Fruit fly (Drosophila melanogaster) whole organism: Measurements from ENCODE around the gene IntS11.

Source experiments
- CG8478 ChIP-seq: fragments of >200 bp; optimal IDR thresholded peaks from 2 replicates; lab custom pipeline; 2018; ENCODE audit warnings: inconsistent platforms
- EcR ChIP-seq, 2 experiments: fragments of >200 bp; optimal IDR thresholded peaks; 2 replicates each; lab custom pipeline; 2017; ENCODE audit warnings: missing biosample characterization in 2 of 2, missing genetic modification characterization in 2 of 2, missing genetic modification reagents in 2 of 2
- pan ChIP-seq: fragments of >200 bp; optimal IDR thresholded peaks from 2 replicates; lab custom pipeline; 2017
- psq ChIP-seq: fragments of >200 bp; optimal IDR thresholded peaks from 2 replicates; lab custom pipeline; 2017
- usp ChIP-seq: fragments of >200 bp; optimal IDR thresholded peaks from 2 replicates; lab custom pipeline; 2017; ENCODE audit warnings: missing biosample characterization, missing genetic modification characterization, mixed read lengths

- TF ChIP-seq pan (lab: Kevin White, UChicago): no peak
- TF ChIP-seq usp: no peak
- TF ChIP-seq CG8478: no peak
- TF ChIP-seq EcR (GFP tag; optimal IDR thresholded peaks at IDR 0.05; lab: Kevin White, UChicago): no peak
- TF ChIP-seq psq: no peak
Measured at dm6 chr3R:29723048-29723656, 22.0 kb upstream of the IntS11 start, which contains the start of gene Pcd.
